Worm (Caenorhabditis elegans): ENCODE results near the gene irld-47.

irld-47 gene

ce11 chrII:7772411-7772810 lies 49.9 kb downstream of the irld-47 start, which contains the start of gene C06A8.6:
Gene C06A8.6 (plus strand): TSS chrII:7772499.
- TF ChIP-seq fkh-10 (GFP tag; optimal IDR thresholded peaks at IDR 0.05), result no peak
- no peak for TF ChIP-seq elt-2 (tag; optimal IDR thresholded peaks at IDR 0.05)
- TF ChIP-seq egl-27 (tag; optimal IDR thresholded peaks at IDR 0.05), result no peak
- no peak for TF ChIP-seq nhr-77 (tag; optimal IDR thresholded peaks at IDR 0.05)

ce11 chrII:7771917-7772316 lies 50.4 kb downstream of the irld-47 start, which contains the start of gene C06A8.8:
Gene C06A8.8 (minus strand): TSS chrII:7772017.
- TF ChIP-seq ztf-4 (tag; optimal IDR thresholded peaks at IDR 0.05), result no peak
- TF ChIP-seq ztf-11 (tag; optimal IDR thresholded peaks at IDR 0.05), result no peak
- TF ChIP-seq nfya-1 (tag; optimal IDR thresholded peaks at IDR 0.05; ENCODE audit: insufficient read depth), result no peak
- TF ChIP-seq mml-1 (tag; optimal IDR thresholded peaks at IDR 0.05), result no peak
- no peak for TF ChIP-seq ama-1 (optimal IDR thresholded peaks at IDR 0.05)
- no peak for TF ChIP-seq lin-15B (tag; optimal IDR thresholded peaks at IDR 0.05)
- no peak for TF ChIP-seq pha-4 (tag; optimal IDR thresholded peaks at IDR 0.05)
- TF ChIP-seq lin-39 (tag; optimal IDR thresholded peaks at IDR 0.05), result no peak
- TF ChIP-seq fkh-2 (tag; optimal IDR thresholded peaks at IDR 0.05), result no peak
- no peak for TF ChIP-seq egl-27 (tag; optimal IDR thresholded peaks at IDR 0.05)
- TF ChIP-seq nhr-43 (tag; optimal IDR thresholded peaks at IDR 0.05; ENCODE audit: poor library complexity, severe bottlenecking), result no peak
